Fruit fly (Drosophila melanogaster): ENCODE results near the gene CG33673.

Gene CG33673

DNA sequence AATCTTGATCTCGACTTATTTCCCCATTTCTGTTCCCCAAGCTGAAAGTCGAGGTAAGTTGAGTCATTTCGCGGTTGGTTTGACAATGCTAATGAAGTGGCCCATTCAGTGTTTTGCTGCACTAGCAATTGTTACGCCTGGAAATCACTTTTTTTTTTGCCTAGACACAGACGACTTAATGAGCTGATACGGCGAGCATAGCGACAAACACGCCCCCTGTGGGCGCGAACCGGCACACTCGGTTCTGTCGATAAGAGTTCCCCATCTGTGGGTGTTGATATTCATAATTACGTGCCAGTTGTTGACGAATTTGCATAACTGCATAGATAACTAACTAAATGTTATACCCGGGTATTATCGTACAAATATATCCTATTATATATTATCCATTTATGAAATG lies 44.3 kb downstream of the CG33673 start:
- TF ChIP-seq Myc (optimal IDR thresholded peaks at IDR 0.05) (no peak), h (optimal IDR thresholded peaks at IDR 0.05) (no peak), Sin3A (optimal IDR thresholded peaks at IDR 0.05) (no peak), psq (optimal IDR thresholded peaks at IDR 0.05) (no peak), ttk (optimal IDR thresholded peaks at IDR 0.05) (no peak), insv (optimal IDR thresholded peaks at IDR 0.05) (no peak)

DNA sequence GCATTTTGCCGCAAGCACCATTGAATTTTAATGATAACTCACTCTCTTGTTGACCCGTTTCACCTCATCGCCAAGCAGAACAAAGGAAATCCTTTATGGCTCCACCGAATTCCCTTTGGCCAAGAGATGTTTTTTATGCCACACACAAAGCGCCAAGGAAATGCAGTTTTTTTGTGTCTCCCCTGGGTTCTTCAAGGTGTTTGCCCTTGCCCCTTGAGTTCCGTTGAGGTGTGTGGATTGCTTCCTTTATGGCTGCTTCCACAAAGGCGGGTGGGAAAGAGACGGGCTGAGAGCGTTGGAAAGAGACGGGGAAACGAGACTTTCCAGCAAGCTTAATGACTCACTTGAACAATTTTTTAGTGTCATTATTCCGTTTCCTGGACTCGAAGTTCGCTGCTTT lies 45.3 kb downstream of the CG33673 start:
- TF ChIP-seq Sin3A (optimal IDR thresholded peaks at IDR 0.05) (no peak), insv (optimal IDR thresholded peaks at IDR 0.05) (no peak), psq (optimal IDR thresholded peaks at IDR 0.05) (no peak), h (optimal IDR thresholded peaks at IDR 0.05) (no peak), ttk (optimal IDR thresholded peaks at IDR 0.05) (no peak), Myc (optimal IDR thresholded peaks at IDR 0.05) (no peak)
